Fruit fly (Drosophila melanogaster) whole organism, prepupa: Measurements from ENCODE around the gene Socs36E.
A peak's percentile ranks its signal among the peaks of the same experiment; 100 is the strongest.

Experiments
- Blimp-1 ChIP-seq: fragments of 200-800 bp; sonication (Bioruptor generic); optimal IDR thresholded peaks from 3 replicates; lab custom pipeline; 2017; ENCODE audit warnings: missing biosample characterization, missing genetic modification characterization, mild to moderate bottlenecking, moderate library complexity, missing genetic modification reagents
- CG10631 ChIP-seq: fragments of 200-800 bp; sonication (Bioruptor generic); optimal IDR thresholded peaks from 2 replicates; lab custom pipeline; 2016; ENCODE audit warnings: missing biosample characterization, missing genetic modification characterization
- CG10669 ChIP-seq: fragments of 200-800 bp; sonication (Bioruptor generic); optimal IDR thresholded peaks from 3 replicates; lab custom pipeline; 2018; ENCODE audit warnings: missing biosample characterization, mild to moderate bottlenecking, missing genetic modification characterization, moderate library complexity
- CG11762 ChIP-seq: fragments of 200-800 bp; sonication (Bioruptor generic); optimal IDR thresholded peaks from 3 replicates; lab custom pipeline; 2016; ENCODE audit warnings: missing biosample characterization, missing genetic modification characterization; ENCODE audit not compliant: insufficient read depth
- CG11902 ChIP-seq: fragments of 200-800 bp; sonication (Bioruptor generic); optimal IDR thresholded peaks from 3 replicates; lab custom pipeline; 2016; ENCODE audit warnings: missing biosample characterization, missing genetic modification characterization
- CG15336 ChIP-seq: fragments of 200-800 bp; sonication (Bioruptor generic); IDR thresholded peaks from 2 replicates; pipeline ENCODE4 v1.3.6; 2022; ENCODE audit warnings: missing biosample characterization, missing genetic modification characterization
- CG1621 ChIP-seq: fragments of 200-800 bp; sonication (Bioruptor generic); optimal IDR thresholded peaks from 3 replicates; lab custom pipeline; 2018; ENCODE audit warnings: missing biosample characterization, mild to moderate bottlenecking, missing genetic modification characterization
- CG16779 ChIP-seq: fragments of 200-800 bp; sonication (Bioruptor generic); optimal IDR thresholded peaks from 3 replicates; lab custom pipeline; 2017; ENCODE audit warnings: missing biosample characterization, mild to moderate bottlenecking, missing genetic modification characterization
- CG3032 ChIP-seq: fragments of 200-800 bp; optimal IDR thresholded peaks from 2 replicates; lab custom pipeline; 2019; ENCODE audit warnings: missing biosample characterization, mild to moderate bottlenecking, missing genetic modification characterization, moderate library complexity
- CG31627 ChIP-seq: fragments of 200-800 bp; sonication (Bioruptor generic); optimal IDR thresholded peaks from 3 replicates; lab custom pipeline; 2016; ENCODE audit warnings: missing biosample characterization, missing genetic modification characterization
- CG32006 ChIP-seq: fragments of 200-800 bp; sonication (Bioruptor generic); optimal IDR thresholded peaks from 3 replicates; lab custom pipeline; 2017; ENCODE audit warnings: missing biosample characterization, mild to moderate bottlenecking, missing genetic modification characterization
- CG34406 ChIP-seq: fragments of 200-800 bp; sonication (Bioruptor generic); optimal IDR thresholded peaks from 3 replicates; lab custom pipeline; 2016; ENCODE audit warnings: missing biosample characterization, missing genetic modification characterization
- CG6163 ChIP-seq: fragments of 200-800 bp; sonication (Bioruptor generic); IDR thresholded peaks from 3 replicates; pipeline ENCODE4 v1.3.6; 2022; ENCODE audit warnings: missing biosample characterization, missing genetic modification characterization
- CG6276 ChIP-seq: fragments of 200-800 bp; sonication (Bioruptor generic); optimal IDR thresholded peaks from 2 replicates; lab custom pipeline; 2017; ENCODE audit warnings: missing biosample characterization, mild to moderate bottlenecking, missing genetic modification characterization
- CG6792 ChIP-seq: fragments of 200-800 bp; sonication (Bioruptor generic); optimal IDR thresholded peaks from 3 replicates; lab custom pipeline; 2016; ENCODE audit warnings: missing biosample characterization, missing genetic modification characterization
- CG6854 ChIP-seq: fragments of 200-800 bp; sonication (Bioruptor generic); optimal IDR thresholded peaks from 2 replicates; lab custom pipeline; 2017; ENCODE audit warnings: missing biosample characterization, mild to moderate bottlenecking, missing genetic modification characterization
- CG8119 ChIP-seq: fragments of 200-800 bp; sonication (Bioruptor generic); IDR thresholded peaks from 3 replicates; pipeline ENCODE4 v1.3.6; 2022; ENCODE audit warnings: missing biosample characterization, missing genetic modification characterization
- CG8319 ChIP-seq: fragments of 200-800 bp; sonication (Bioruptor generic); optimal IDR thresholded peaks from 3 replicates; lab custom pipeline; 2016; ENCODE audit warnings: missing biosample characterization, missing genetic modification characterization
- CG8632 ChIP-seq: fragments of 200-800 bp; sonication (Bioruptor generic); optimal IDR thresholded peaks from 3 replicates; lab custom pipeline; 2016; ENCODE audit warnings: missing biosample characterization, missing genetic modification characterization
- CG9139 ChIP-seq: fragments of 200-800 bp; sonication (Bioruptor generic); optimal IDR thresholded peaks from 3 replicates; lab custom pipeline; 2017; ENCODE audit warnings: missing biosample characterization, mild to moderate bottlenecking, missing genetic modification characterization
- Eip75B ChIP-seq: fragments of 200-800 bp; sonication (Bioruptor generic); optimal IDR thresholded peaks from 3 replicates; lab custom pipeline; 2016; ENCODE audit warnings: missing biosample characterization, missing genetic modification characterization
- Eip78C ChIP-seq: fragments of 200-800 bp; sonication (Bioruptor generic); peaks from one replicate; lab custom pipeline; 2016; ENCODE audit warnings: missing biosample characterization, missing genetic modification characterization
- Eip93F ChIP-seq: fragments of 200-800 bp; sonication (Bioruptor generic); optimal IDR thresholded peaks from 2 replicates; lab custom pipeline; 2016; ENCODE audit warnings: missing biosample characterization, mild to moderate bottlenecking, missing genetic modification characterization
- Ets21C ChIP-seq: fragments of 200-800 bp; sonication (Bioruptor generic); optimal IDR thresholded peaks from 3 replicates; lab custom pipeline; 2016; ENCODE audit warnings: missing biosample characterization, missing genetic modification characterization
- Ets96B ChIP-seq: fragments of 200-800 bp; optimal IDR thresholded peaks from 2 replicates; lab custom pipeline; 2019; ENCODE audit warnings: missing biosample characterization, mild to moderate bottlenecking, missing genetic modification characterization, moderate library complexity
- Gug ChIP-seq: fragments of 200-800 bp; sonication (Bioruptor generic); IDR thresholded peaks from 2 replicates; pipeline ENCODE4 v1.3.6; 2022; ENCODE audit warnings: missing biosample characterization, missing genetic modification characterization
- Hr38 ChIP-seq: sonication (Bioruptor generic); optimal IDR thresholded peaks from 2 replicates; lab custom pipeline; 2016; ENCODE audit warnings: missing biosample characterization, missing genetic modification characterization
- Hr39 ChIP-seq: fragments of 200-800 bp; sonication (Bioruptor generic); optimal IDR thresholded peaks from 2 replicates; lab custom pipeline; 2016; ENCODE audit warnings: missing biosample characterization, missing genetic modification characterization
- Hr4 ChIP-seq: fragments of 200-800 bp; sonication (Bioruptor generic); optimal IDR thresholded peaks from 3 replicates; lab custom pipeline; 2016; ENCODE audit warnings: missing biosample characterization, missing genetic modification characterization
- Lpt ChIP-seq: fragments of 200-800 bp; sonication (Bioruptor generic); optimal IDR thresholded peaks from 3 replicates; lab custom pipeline; 2016; ENCODE audit warnings: missing biosample characterization, missing genetic modification characterization
- Met ChIP-seq: fragments of 200-800 bp; sonication (Bioruptor generic); optimal IDR thresholded peaks from 3 replicates; lab custom pipeline; 2016; ENCODE audit warnings: missing biosample characterization, missing genetic modification characterization
- OdsH ChIP-seq: fragments of 200-800 bp; sonication (Bioruptor generic); optimal IDR thresholded peaks from 3 replicates; lab custom pipeline; 2016; ENCODE audit warnings: missing biosample characterization, missing genetic modification characterization
- Sox14 ChIP-seq: fragments of 200-800 bp; sonication (Bioruptor generic); optimal IDR thresholded peaks from 3 replicates; lab custom pipeline; 2016; ENCODE audit warnings: missing biosample characterization, missing genetic modification characterization
- achi ChIP-seq: fragments of 200-800 bp; sonication (Bioruptor generic); optimal IDR thresholded peaks from 3 replicates; lab custom pipeline; 2016; ENCODE audit warnings: missing biosample characterization, missing genetic modification characterization
- acj6 ChIP-seq: fragments of 200-800 bp; sonication (Bioruptor generic); optimal IDR thresholded peaks from 3 replicates; lab custom pipeline; 2016; ENCODE audit warnings: missing biosample characterization, missing genetic modification characterization
- cyc ChIP-seq: fragments of 200-800 bp; sonication (Bioruptor generic); optimal IDR thresholded peaks from 3 replicates; lab custom pipeline; 2016; ENCODE audit warnings: missing biosample characterization, missing genetic modification characterization
- dac ChIP-seq: fragments of 200-800 bp; sonication (Bioruptor generic); optimal IDR thresholded peaks from 2 replicates; lab custom pipeline; 2017; ENCODE audit warnings: missing biosample characterization, mild to moderate bottlenecking, missing genetic modification characterization
- dsx ChIP-seq: fragments of 200-800 bp; optimal IDR thresholded peaks from 3 replicates; lab custom pipeline; 2019; ENCODE audit warnings: missing biosample characterization, mild to moderate bottlenecking, missing genetic modification characterization, moderate library complexity; ENCODE audit not compliant: poor library complexity, severe bottlenecking
- eg ChIP-seq: fragments of 200-800 bp; sonication (Bioruptor generic); IDR thresholded peaks from 3 replicates; pipeline ENCODE4 v1.3.6; 2022; ENCODE audit warnings: missing biosample characterization, missing genetic modification characterization
- esn ChIP-seq: fragments of 200-800 bp; sonication (Bioruptor generic); optimal IDR thresholded peaks from 2 replicates; lab custom pipeline; 2016; ENCODE audit warnings: missing biosample characterization, mild to moderate bottlenecking, missing genetic modification characterization, moderate library complexity
- fd59A ChIP-seq: fragments of 200-800 bp; sonication (Bioruptor generic); optimal IDR thresholded peaks from 2 replicates; lab custom pipeline; 2017; ENCODE audit warnings: missing biosample characterization, mild to moderate bottlenecking, missing genetic modification characterization, missing genetic modification reagents
- net ChIP-seq: fragments of 200-800 bp; sonication (Bioruptor generic); optimal IDR thresholded peaks from 3 replicates; lab custom pipeline; 2016; ENCODE audit warnings: missing biosample characterization, missing genetic modification characterization
- pdm3 ChIP-seq: fragments of 200-800 bp; sonication (Bioruptor generic); optimal IDR thresholded peaks from 3 replicates; lab custom pipeline; 2016; ENCODE audit warnings: missing biosample characterization, missing genetic modification characterization
- salr ChIP-seq, 2 experiments: fragments of 200-800 bp; sonication (Bioruptor generic); optimal IDR thresholded peaks; 3 replicates each; lab custom pipeline; 2016 to 2018; ENCODE audit warnings: missing biosample characterization in 2 of 2, missing genetic modification characterization in 2 of 2, mild to moderate bottlenecking in 1 of 2
- spab ChIP-seq: fragments of 200-800 bp; sonication (Bioruptor generic); optimal IDR thresholded peaks from 2 replicates; lab custom pipeline; 2017; ENCODE audit warnings: missing biosample characterization, mild to moderate bottlenecking, missing genetic modification characterization, missing genetic modification reagents
- svp ChIP-seq: fragments of 200-800 bp; sonication (Bioruptor generic); peaks from one replicate; lab custom pipeline; 2016; ENCODE audit warnings: missing biosample characterization, missing genetic modification characterization
- topi ChIP-seq: fragments of 200-800 bp; sonication (Bioruptor generic); optimal IDR thresholded peaks from 3 replicates; lab custom pipeline; 2016; ENCODE audit warnings: missing biosample characterization, missing genetic modification characterization
- vri ChIP-seq: fragments of 200-800 bp; sonication (Bioruptor generic); optimal IDR thresholded peaks from 3 replicates; lab custom pipeline; 2016; ENCODE audit warnings: missing biosample characterization, mild to moderate bottlenecking, missing genetic modification characterization

The Socs36E gene

dm6 chr2L:18121367-18122230, 30.6 kb downstream of the Socs36E start (continued):
- peak; percentile 83 for TF ChIP-seq Hr38 (GFP tag; lab: Kevin White, UChicago)
- peak; percentile 96 for TF ChIP-seq CG32006 (GFP tag; lab: Kevin White, UChicago)
- peak; percentile 90 for TF ChIP-seq Ets21C (GFP tag; lab: Kevin White, UChicago)
- TF ChIP-seq CG6792 (GFP tag; lab: Kevin White, UChicago), result peak; percentile 98
- TF ChIP-seq CG6854 (GFP tag; lab: Kevin White, UChicago), result peak; percentile 89
- peak; percentile 74 for TF ChIP-seq Blimp-1
- peak; percentile 97 for TF ChIP-seq Gug
- TF ChIP-seq salr (GFP tag; optimal IDR thresholded peaks at IDR 0.05; lab: Kevin White, UChicago), result peak; percentile 94 to 95
- TF ChIP-seq dac (GFP tag; lab: Kevin White, UChicago), result peak; percentile 92
- peak; percentile 93 for TF ChIP-seq CG11902 (GFP tag; lab: Kevin White, UChicago)
- TF ChIP-seq cyc, result peak; percentile 97
- peak; percentile 93 for TF ChIP-seq CG8632 (GFP tag; lab: Kevin White, UChicago)
- TF ChIP-seq Lpt, result peak; percentile 95
- TF ChIP-seq CG16779 (tag; lab: Kevin White, UChicago), result peak; percentile 95
- TF ChIP-seq CG1621 (tag; lab: Kevin White, UChicago), result peak; percentile 97
- peak; percentile 97 for TF ChIP-seq CG3032
- TF ChIP-seq svp (GFP tag; lab: Kevin White, UChicago), result peak; percentile 98
- TF ChIP-seq topi (GFP tag; lab: Kevin White, UChicago), result peak; percentile 96
- TF ChIP-seq Sox14 (GFP tag; lab: Kevin White, UChicago), result peak; percentile 98
- TF ChIP-seq CG6163, result peak; percentile 97
- TF ChIP-seq spab (GFP tag; lab: Kevin White, UChicago), result peak; percentile 96
- peak; percentile 93 for TF ChIP-seq CG9139
- peak; percentile 95 for TF ChIP-seq CG11762 (GFP tag; lab: Kevin White, UChicago)

dm6 chr2L:18119643-18120042, 32.6 kb downstream of the Socs36E start, which contains the start of gene CG5758:
CG5758 (plus strand) TSS chr2L:18119995.
- TF ChIP-seq vri (GFP tag; lab: Kevin White, UChicago) (peak; percentile 25), spab (GFP tag; lab: Kevin White, UChicago) (no peak), net (peak; percentile 30), eg (GFP tag; lab: Robert Waterston, UW) (peak; percentile 30; the same call in 1 of the 3 replicates), CG9139 (no peak), OdsH (GFP tag; lab: Kevin White, UChicago) (peak; percentile 26), svp (GFP tag; lab: Kevin White, UChicago) (peak; percentile 87), CG10631 (peak; percentile 3), cyc (peak; percentile 16), pdm3 (peak; percentile 50), Met (GFP tag; lab: Kevin White, UChicago) (peak; percentile 49), CG1621 (tag; lab: Kevin White, UChicago) (peak; percentile 79), Hr4 (GFP tag; lab: Kevin White, UChicago) (peak; percentile 41), Eip75B (GFP tag; lab: Kevin White, UChicago) (peak; percentile 31), fd59A (GFP tag; lab: Kevin White, UChicago) (no peak), CG34406 (no peak), CG31627 (peak; percentile 14), topi (GFP tag; lab: Kevin White, UChicago) (peak; percentile 34), CG6792 (GFP tag; lab: Kevin White, UChicago) (peak; percentile 22), CG10669 (GFP tag; lab: Kevin White, UChicago) (no peak), esn (GFP tag; lab: Kevin White, UChicago) (peak; percentile 50), Ets96B (peak; percentile 6), Eip93F (GFP tag; lab: Kevin White, UChicago) (no peak), achi (no peak), CG8119 (GFP tag; lab: Robert Waterston, UW) (peak; percentile 16; the same call in 1 of the 3 replicates), dsx (GFP tag; lab: Kevin White, UChicago) (no peak), CG15336 (GFP tag; lab: Robert Waterston, UW) (no peak), CG6854 (GFP tag; lab: Kevin White, UChicago) (no peak), acj6 (GFP tag; lab: Kevin White, UChicago) (no peak), CG8319 (GFP tag; lab: Kevin White, UChicago) (peak; percentile 1), Hr39 (GFP tag; lab: Kevin White, UChicago) (peak; percentile 31), CG6276 (no peak), CG6163 (no peak), CG11902 (GFP tag; lab: Kevin White, UChicago) (no peak), Eip78C (peak; percentile 82)
